Fruit fly (Drosophila melanogaster) whole organism, embryonic: Measurements from ENCODE around the gene CG10140.

Source experiments
- Awh ChIP-seq: fragments of 200-800 bp; sonication (Bioruptor generic); IDR thresholded peaks from 2 replicates; pipeline ENCODE4, ENCODE4 v1.3.6; 2022; ENCODE audit warnings: missing biosample characterization, missing genetic modification characterization
- Bdp1 ChIP-seq: fragments of 200-800 bp; sonication (Bioruptor generic); optimal IDR thresholded peaks from 3 replicates; lab custom pipeline; 2016; ENCODE audit warnings: missing biosample characterization, missing genetic modification characterization
- Blimp-1 ChIP-seq: fragments of 200-800 bp; sonication (Bioruptor generic); optimal IDR thresholded peaks from 3 replicates; lab custom pipeline; 2018; ENCODE audit warnings: missing biosample characterization, missing genetic modification characterization, mild to moderate bottlenecking, moderate library complexity, missing genetic modification reagents
- CG10147 ChIP-seq: fragments of 200-800 bp; sonication (Bioruptor generic); optimal IDR thresholded peaks from 2 replicates; lab custom pipeline; 2019; ENCODE audit warnings: missing biosample characterization, mild to moderate bottlenecking, missing genetic modification characterization, moderate library complexity
- CG10209 ChIP-seq: fragments of 200-800 bp; sonication (Bioruptor generic); optimal IDR thresholded peaks from 3 replicates; lab custom pipeline; 2017; ENCODE audit warnings: missing biosample characterization, mild to moderate bottlenecking, missing genetic modification characterization, missing genetic modification reagents
- CG10565 ChIP-seq: fragments of 200-800 bp; sonication (Bioruptor generic); optimal IDR thresholded peaks from 3 replicates; lab custom pipeline; 2016; ENCODE audit warnings: missing biosample characterization, mild to moderate bottlenecking, missing genetic modification characterization
- CG11093 ChIP-seq: fragments of 200-800 bp; sonication (Bioruptor generic); IDR thresholded peaks from 3 replicates; pipeline ENCODE4 v1.3.6; 2022; ENCODE audit warnings: missing biosample characterization, missing genetic modification characterization
- CG11504 ChIP-seq: fragments of 200-800 bp; sonication (Bioruptor generic); optimal IDR thresholded peaks from 3 replicates; lab custom pipeline; 2019; ENCODE audit warnings: missing biosample characterization, mild to moderate bottlenecking, missing genetic modification characterization, moderate library complexity
- CG11695 ChIP-seq: fragments of 200-800 bp; sonication (Bioruptor generic); IDR thresholded peaks from 3 replicates; pipeline ENCODE4 v1.3.6; 2022; ENCODE audit warnings: missing biosample characterization, missing genetic modification characterization
- CG11696 ChIP-seq: fragments of 200-800 bp; sonication (Bioruptor generic); IDR thresholded peaks from 2 replicates; pipeline ENCODE4 v1.3.6; 2022; ENCODE audit warnings: missing biosample characterization, missing genetic modification characterization
- CG17361 ChIP-seq: fragments of 200-800 bp; sonication (Bioruptor generic); IDR thresholded peaks from 3 replicates; pipeline ENCODE4 v1.3.6; 2022; ENCODE audit warnings: missing biosample characterization, missing genetic modification characterization
- CG2678 ChIP-seq: fragments of 200-800 bp; sonication (Bioruptor generic); optimal IDR thresholded peaks from 3 replicates; lab custom pipeline; 2019; ENCODE audit warnings: missing biosample characterization, mild to moderate bottlenecking, missing genetic modification characterization, moderate library complexity
- CG30403 ChIP-seq: fragments of 200-800 bp; sonication (Bioruptor generic); optimal IDR thresholded peaks from 3 replicates; lab custom pipeline; 2016; ENCODE audit warnings: missing biosample characterization, missing genetic modification characterization
- CG31388 ChIP-seq: fragments of 200-800 bp; sonication (Bioruptor generic); optimal IDR thresholded peaks from 2 replicates; lab custom pipeline; 2016; ENCODE audit warnings: missing biosample characterization, missing genetic modification characterization
- CG6689 ChIP-seq: fragments of 200-800 bp; sonication (Bioruptor generic); IDR thresholded peaks from 2 replicates; pipeline ENCODE4 v1.3.6; 2022; ENCODE audit warnings: missing biosample characterization, missing genetic modification characterization
- CG9727 ChIP-seq: fragments of 200-800 bp; sonication (Bioruptor generic); optimal IDR thresholded peaks from 3 replicates; lab custom pipeline; 2017; ENCODE audit warnings: missing biosample characterization, mild to moderate bottlenecking, missing genetic modification characterization
- CHES-1-like ChIP-seq: fragments of 200-800 bp; sonication (Bioruptor generic); optimal IDR thresholded peaks from 2 replicates; lab custom pipeline; 2016; ENCODE audit warnings: missing biosample characterization, missing genetic modification characterization
- Hey ChIP-seq: fragments of 200-800 bp; sonication (Bioruptor generic); optimal IDR thresholded peaks from 3 replicates; lab custom pipeline; 2018; ENCODE audit warnings: missing biosample characterization, mild to moderate bottlenecking, missing genetic modification characterization
- Kr ChIP-seq: fragments of 200-800 bp; sonication (Bioruptor generic); optimal IDR thresholded peaks from 2 replicates; lab custom pipeline; 2017; ENCODE audit warnings: missing biosample characterization, mild to moderate bottlenecking, missing genetic modification characterization
- Ptx1 ChIP-seq: fragments of 200-800 bp; sonication (Bioruptor generic); IDR thresholded peaks from 2 replicates; pipeline ENCODE4 v1.3.6; 2022; ENCODE audit warnings: missing biosample characterization, missing genetic modification characterization
- Sox100B ChIP-seq: fragments of 200-800 bp; sonication (Bioruptor generic); optimal IDR thresholded peaks from 3 replicates; lab custom pipeline; 2018; ENCODE audit warnings: missing biosample characterization, mild to moderate bottlenecking, missing genetic modification characterization
- Sry-δ ChIP-seq: fragments of 200-800 bp; sonication (Bioruptor generic); optimal IDR thresholded peaks from 2 replicates; lab custom pipeline; 2016; ENCODE audit warnings: missing biosample characterization, missing genetic modification characterization
- al ChIP-seq: fragments of 200-800 bp; sonication (Bioruptor generic); IDR thresholded peaks from 2 replicates; pipeline ENCODE4 v1.3.6; 2022; ENCODE audit warnings: missing biosample characterization, missing genetic modification characterization
- aop ChIP-seq: fragments of 200-800 bp; sonication (Bioruptor generic); IDR thresholded peaks from 2 replicates; pipeline ENCODE4 v1.3.6; 2022; ENCODE audit warnings: missing biosample characterization, missing genetic modification characterization
- ato ChIP-seq: fragments of 200-800 bp; sonication (Bioruptor generic); IDR thresholded peaks from 2 replicates; pipeline ENCODE4 v1.3.6; 2022; ENCODE audit warnings: missing biosample characterization, missing genetic modification characterization; ENCODE audit not compliant: partially characterized antibody
- cad ChIP-seq: fragments of >200 bp; optimal IDR thresholded peaks from 2 replicates; lab custom pipeline; 2017; ENCODE audit warnings: missing biosample characterization, missing genetic modification characterization
- da ChIP-seq: fragments of 200-800 bp; sonication (Bioruptor generic); optimal IDR thresholded peaks from 2 replicates; lab custom pipeline; 2016; ENCODE audit warnings: missing biosample characterization, missing genetic modification characterization
- dmrt99B ChIP-seq: fragments of 200-800 bp; sonication (Bioruptor generic); optimal IDR thresholded peaks from 2 replicates; lab custom pipeline; 2018; ENCODE audit warnings: missing biosample characterization, mild to moderate bottlenecking, missing genetic modification characterization, moderate library complexity
- esg ChIP-seq: fragments of 200-800 bp; sonication (Bioruptor generic); conservative IDR thresholded peaks from 2 replicates; pipeline ENCODE4 v1.3.6; 2022; ENCODE audit warnings: missing biosample characterization, missing genetic modification characterization
- fd96Cb ChIP-seq: fragments of 200-800 bp; sonication (Bioruptor generic); optimal IDR thresholded peaks from 2 replicates; lab custom pipeline; 2018; ENCODE audit warnings: missing biosample characterization, mild to moderate bottlenecking, missing genetic modification characterization, moderate library complexity
- gcm2 ChIP-seq: fragments of 200-800 bp; sonication (Bioruptor generic); optimal IDR thresholded peaks from 2 replicates; lab custom pipeline; 2016; ENCODE audit warnings: missing biosample characterization, missing genetic modification characterization
- nmo ChIP-seq: fragments of 200-800 bp; sonication (Bioruptor generic); optimal IDR thresholded peaks from 2 replicates; lab custom pipeline; 2018; ENCODE audit warnings: missing biosample characterization, mild to moderate bottlenecking, missing genetic modification characterization, moderate library complexity
- pan ChIP-seq, 4 experiments: fragments of >200 bp in 3 of 4; fragments of 200-800 bp in 1 of 4; sonication (Bioruptor generic) in 1 of 4; optimal IDR thresholded peaks in 3 of 4; IDR thresholded peaks in 1 of 4; 2 replicates each; pipeline versions ENCODE4 v1.3.6 to Lab custom; 2017 to 2022; ENCODE audit warnings: missing biosample characterization in 2 of 4, missing genetic modification characterization in 2 of 4, mixed read lengths in 1 of 4
- prd ChIP-seq, 3 experiments: fragments of >200 bp in 2 of 3; fragments of 200-800 bp in 1 of 3; sonication (Bioruptor generic) in 1 of 3; optimal IDR thresholded peaks in 2 of 3; IDR thresholded peaks in 1 of 3; 2 replicates in 2 of 3; 3 replicates in 1 of 3; pipeline versions ENCODE4 v1.3.6 to Lab custom; 2017 to 2022; ENCODE audit warnings: missing biosample characterization in 1 of 3, missing genetic modification characterization in 1 of 3
- row ChIP-seq: fragments of 200-800 bp; sonication (Bioruptor generic); IDR thresholded peaks from 3 replicates; pipeline ENCODE4 v1.3.6; 2022; ENCODE audit warnings: missing biosample characterization, missing genetic modification characterization
- slbo ChIP-seq: fragments of 200-800 bp; sonication (Bioruptor generic); IDR thresholded peaks from 2 replicates; pipeline ENCODE4 v1.3.6; 2022; ENCODE audit warnings: missing biosample characterization, missing genetic modification characterization
- so ChIP-seq: fragments of 200-800 bp; sonication (Bioruptor generic); IDR thresholded peaks from 3 replicates; pipeline ENCODE4 v1.3.6; 2022; ENCODE audit warnings: missing biosample characterization, missing genetic modification characterization
- sr ChIP-seq: fragments of 200-800 bp; sonication (Bioruptor generic); IDR thresholded peaks from 3 replicates; pipeline ENCODE4 v1.3.6; 2022; ENCODE audit warnings: missing biosample characterization, missing genetic modification characterization
- tap ChIP-seq: fragments of 200-800 bp; optimal IDR thresholded peaks from 3 replicates; lab custom pipeline; 2019; ENCODE audit warnings: missing biosample characterization, mild to moderate bottlenecking, missing genetic modification characterization, moderate library complexity
- tgo ChIP-seq: fragments of 200-800 bp; sonication (Bioruptor generic); IDR thresholded peaks from 3 replicates; pipeline ENCODE4 v1.3.6; 2022; ENCODE audit warnings: missing biosample characterization, missing genetic modification characterization

CG10140 gene

DNA sequence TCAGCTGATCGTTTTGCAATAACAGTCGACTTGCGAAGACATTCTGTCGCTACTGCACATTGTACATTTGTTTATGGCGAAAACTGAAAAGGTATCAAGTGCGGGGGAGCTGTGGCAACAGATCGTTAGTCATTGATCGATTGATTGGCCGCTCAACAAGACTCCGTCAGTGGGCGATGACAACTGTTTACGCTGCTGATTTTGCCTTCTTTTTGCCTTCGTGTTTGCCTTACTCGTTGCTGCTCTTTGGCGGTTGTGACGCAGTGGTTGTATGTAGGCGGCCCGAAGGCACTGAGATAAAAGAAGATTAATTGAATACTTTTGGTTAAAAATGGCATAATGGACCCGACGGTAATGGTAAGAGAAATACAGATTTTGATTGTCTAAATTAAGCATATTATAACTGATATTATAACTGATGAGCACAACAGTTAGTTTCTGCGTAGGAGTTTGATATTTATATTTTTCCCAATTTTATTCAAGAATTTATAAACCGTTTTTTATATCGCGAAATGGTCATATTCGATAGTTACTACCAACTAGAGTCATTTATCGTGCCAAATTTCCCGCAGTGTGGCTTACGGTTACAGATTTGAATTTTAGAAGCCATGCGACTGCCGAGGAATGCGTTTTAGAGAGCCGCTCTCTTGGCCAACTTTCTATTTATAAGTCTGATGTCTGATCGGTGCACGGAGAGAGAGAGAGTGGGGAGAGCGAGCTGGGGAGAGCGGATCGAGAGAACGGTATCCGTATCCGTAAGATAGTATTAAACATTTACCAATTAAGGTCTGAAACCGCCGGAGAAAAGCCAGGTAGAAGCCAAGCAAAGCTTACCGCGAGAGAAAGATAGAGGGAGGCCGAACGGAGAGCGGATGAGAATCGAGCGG lies 36.5 kb upstream of the CG10140 start (continued):
- TF ChIP-seq al (GFP tag; lab: Robert Waterston, UW) (peak; percentile 88), CG9727 (peak; percentile 92), ato (no peak), CHES-1-like (GFP tag; lab: Kevin White, UChicago) (peak; percentile 11), cad (GFP tag; lab: Kevin White, UChicago) (no peak), Sry-δ (peak; percentile 47), CG11093 (GFP tag; lab: Robert Waterston, UW) (peak; percentile 62; the same call in 2 of the 3 replicates), da (GFP tag; lab: Kevin White, UChicago) (peak; percentile 28), pan (optimal IDR thresholded peaks at IDR 0.05; lab: Kevin White, UChicago) (no peak), pan (GFP tag; optimal IDR thresholded peaks at IDR 0.05 in 1 of 2, IDR thresholded peaks at IDR 0.05 in 1 of 2) (peak in 1 of 2 experiments; percentile 87), Awh (GFP tag; lab: Robert Waterston, UW) (peak; percentile 71), aop (GFP tag; lab: Robert Waterston, UW) (no peak), Hey (tag; lab: Kevin White, UChicago) (no peak), CG10565 (GFP tag; lab: Kevin White, UChicago) (peak; percentile 37), CG17361 (peak; percentile 95), CG2678 (peak; percentile 96)

DNA sequence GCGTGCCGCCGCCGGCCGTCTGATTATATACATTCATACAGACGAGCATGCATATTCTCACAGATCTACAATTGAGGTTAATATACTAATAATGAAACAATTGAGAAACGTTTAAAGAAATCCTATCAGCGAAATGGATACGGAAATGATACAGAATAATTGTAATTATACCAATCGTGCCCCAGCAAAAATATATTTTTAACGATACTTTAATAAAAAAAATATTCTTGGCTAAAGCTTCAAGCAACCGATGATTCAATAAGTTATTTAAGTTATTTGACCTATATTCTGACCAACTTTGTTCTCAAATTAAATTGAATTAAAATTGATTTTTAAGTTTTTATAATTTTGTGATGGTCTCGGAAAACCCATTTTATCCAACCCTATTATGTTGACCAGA lies 35.8 kb upstream of the CG10140 start:
- no peak for TF ChIP-seq CG10209 (GFP tag; lab: Kevin White, UChicago)
- peak; percentile 37 for TF ChIP-seq tap
- peak; percentile 27 for TF ChIP-seq Sox100B (GFP tag; lab: Kevin White, UChicago)
- peak; percentile 25 for TF ChIP-seq dmrt99B (tag; lab: Kevin White, UChicago)
- TF ChIP-seq CG11504 = peak; percentile 60
- no peak for TF ChIP-seq Kr (GFP tag; lab: Kevin White, UChicago)
- TF ChIP-seq CG6689 (GFP tag; lab: Robert Waterston, UW) = peak; percentile 36
- TF ChIP-seq prd (optimal IDR thresholded peaks at IDR 0.05; lab: Kevin White, UChicago) = no peak
- peak; percentile 10; the same call in 1 of the 3 replicates for TF ChIP-seq prd (GFP tag; IDR thresholded peaks at IDR 0.05; lab: Robert Waterston, UW)
- 0 out of 3 replicates have a peak, but pooled peaks have one; percentile 47 for TF ChIP-seq sr
- TF ChIP-seq CG11696 (GFP tag; lab: Robert Waterston, UW) = peak; percentile 69
- peak; percentile 24 for TF ChIP-seq fd96Cb (tag; lab: Kevin White, UChicago)
- peak; percentile 34; the same call in 1 of the 2 replicates for TF ChIP-seq Ptx1 (GFP tag; lab: Robert Waterston, UW)
- TF ChIP-seq CG10147 (GFP tag; lab: Kevin White, UChicago) = peak; percentile 11
- TF ChIP-seq Bdp1 (GFP tag; lab: Kevin White, UChicago) = no peak
- TF ChIP-seq slbo (GFP tag; lab: Robert Waterston, UW) = peak; percentile 15; the same call in 1 of the 2 replicates
- TF ChIP-seq CG11695 = 0 out of 3 replicates have a peak, but pooled peaks have one; percentile 9
- TF ChIP-seq esg (GFP tag; lab: Robert Waterston, UW) = 0 out of 2 replicates have a peak, but pooled peaks have one; percentile 10
- 0 out of 3 replicates have a peak, but pooled peaks have one; percentile 5 for TF ChIP-seq row (GFP tag; lab: Robert Waterston, UW)
- no peak for TF ChIP-seq gcm2 (GFP tag; lab: Kevin White, UChicago)
- peak; percentile 27; the same call in 1 of the 3 replicates for TF ChIP-seq tgo
- no peak for TF ChIP-seq CG31388
- 0 out of 3 replicates have a peak, but pooled peaks have one; percentile 32 for TF ChIP-seq so (GFP tag; lab: Robert Waterston, UW)
- TF ChIP-seq Blimp-1 (GFP tag; lab: Kevin White, UChicago) = peak; percentile 14
- TF ChIP-seq CG30403 = no peak
- peak; percentile 43 for TF ChIP-seq nmo (GFP tag; lab: Kevin White, UChicago)
